Fruit fly (Drosophila melanogaster) whole organism, prepupa: Measurements from ENCODE around the gene CG15498.

ENCODE experiments used
- Blimp-1 ChIP-seq: fragments of 200-800 bp; sonication (Bioruptor generic); optimal IDR thresholded peaks from 3 replicates; lab custom pipeline; 2017; ENCODE audit warnings: missing biosample characterization, missing genetic modification characterization, mild to moderate bottlenecking, moderate library complexity, missing genetic modification reagents
- CG10631 ChIP-seq: fragments of 200-800 bp; sonication (Bioruptor generic); optimal IDR thresholded peaks from 2 replicates; lab custom pipeline; 2016; ENCODE audit warnings: missing biosample characterization, missing genetic modification characterization
- CG10669 ChIP-seq: fragments of 200-800 bp; sonication (Bioruptor generic); optimal IDR thresholded peaks from 3 replicates; lab custom pipeline; 2018; ENCODE audit warnings: missing biosample characterization, mild to moderate bottlenecking, missing genetic modification characterization, moderate library complexity
- CG11294 ChIP-seq: fragments of 200-800 bp; sonication (Bioruptor generic); IDR thresholded peaks from 2 replicates; pipeline ENCODE4 v1.3.6; 2022; ENCODE audit warnings: missing biosample characterization, missing genetic modification characterization
- CG11902 ChIP-seq: fragments of 200-800 bp; sonication (Bioruptor generic); optimal IDR thresholded peaks from 3 replicates; lab custom pipeline; 2016; ENCODE audit warnings: missing biosample characterization, missing genetic modification characterization
- CG15336 ChIP-seq: fragments of 200-800 bp; sonication (Bioruptor generic); IDR thresholded peaks from 2 replicates; pipeline ENCODE4 v1.3.6; 2022; ENCODE audit warnings: missing biosample characterization, missing genetic modification characterization
- CG1621 ChIP-seq: fragments of 200-800 bp; sonication (Bioruptor generic); optimal IDR thresholded peaks from 3 replicates; lab custom pipeline; 2018; ENCODE audit warnings: missing biosample characterization, mild to moderate bottlenecking, missing genetic modification characterization
- CG16779 ChIP-seq: fragments of 200-800 bp; sonication (Bioruptor generic); optimal IDR thresholded peaks from 3 replicates; lab custom pipeline; 2017; ENCODE audit warnings: missing biosample characterization, mild to moderate bottlenecking, missing genetic modification characterization
- CG3032 ChIP-seq: fragments of 200-800 bp; optimal IDR thresholded peaks from 2 replicates; lab custom pipeline; 2019; ENCODE audit warnings: missing biosample characterization, mild to moderate bottlenecking, missing genetic modification characterization, moderate library complexity
- CG31627 ChIP-seq: fragments of 200-800 bp; sonication (Bioruptor generic); optimal IDR thresholded peaks from 3 replicates; lab custom pipeline; 2016; ENCODE audit warnings: missing biosample characterization, missing genetic modification characterization
- CG32006 ChIP-seq: fragments of 200-800 bp; sonication (Bioruptor generic); optimal IDR thresholded peaks from 3 replicates; lab custom pipeline; 2017; ENCODE audit warnings: missing biosample characterization, mild to moderate bottlenecking, missing genetic modification characterization
- CG34406 ChIP-seq: fragments of 200-800 bp; sonication (Bioruptor generic); optimal IDR thresholded peaks from 3 replicates; lab custom pipeline; 2016; ENCODE audit warnings: missing biosample characterization, missing genetic modification characterization
- CG3919 ChIP-seq: fragments of 200-800 bp; sonication (Bioruptor generic); optimal IDR thresholded peaks from 3 replicates; lab custom pipeline; 2016; ENCODE audit warnings: missing biosample characterization, missing genetic modification characterization
- CG4318 ChIP-seq: fragments of 200-800 bp; sonication (Bioruptor generic); optimal IDR thresholded peaks from 3 replicates; lab custom pipeline; 2017; ENCODE audit warnings: missing biosample characterization, mild to moderate bottlenecking, missing genetic modification characterization
- CG6276 ChIP-seq: fragments of 200-800 bp; sonication (Bioruptor generic); optimal IDR thresholded peaks from 2 replicates; lab custom pipeline; 2017; ENCODE audit warnings: missing biosample characterization, mild to moderate bottlenecking, missing genetic modification characterization
- CG6792 ChIP-seq: fragments of 200-800 bp; sonication (Bioruptor generic); optimal IDR thresholded peaks from 3 replicates; lab custom pipeline; 2016; ENCODE audit warnings: missing biosample characterization, missing genetic modification characterization
- CG6808 ChIP-seq: fragments of 200-800 bp; sonication (Bioruptor generic); optimal IDR thresholded peaks from 3 replicates; lab custom pipeline; 2017; ENCODE audit warnings: missing biosample characterization, missing genetic modification characterization, mild to moderate bottlenecking, moderate library complexity, missing genetic modification reagents
- CG7368 ChIP-seq: fragments of 200-800 bp; sonication (Bioruptor generic); optimal IDR thresholded peaks from 3 replicates; lab custom pipeline; 2016; ENCODE audit warnings: missing biosample characterization, missing genetic modification characterization
- CG8632 ChIP-seq: fragments of 200-800 bp; sonication (Bioruptor generic); optimal IDR thresholded peaks from 3 replicates; lab custom pipeline; 2016; ENCODE audit warnings: missing biosample characterization, missing genetic modification characterization
- CG9139 ChIP-seq: fragments of 200-800 bp; sonication (Bioruptor generic); optimal IDR thresholded peaks from 3 replicates; lab custom pipeline; 2017; ENCODE audit warnings: missing biosample characterization, mild to moderate bottlenecking, missing genetic modification characterization
- Eip75B ChIP-seq: fragments of 200-800 bp; sonication (Bioruptor generic); optimal IDR thresholded peaks from 3 replicates; lab custom pipeline; 2016; ENCODE audit warnings: missing biosample characterization, missing genetic modification characterization
- Eip78C ChIP-seq: fragments of 200-800 bp; sonication (Bioruptor generic); peaks from one replicate; lab custom pipeline; 2016; ENCODE audit warnings: missing biosample characterization, missing genetic modification characterization
- Eip93F ChIP-seq: fragments of 200-800 bp; sonication (Bioruptor generic); optimal IDR thresholded peaks from 2 replicates; lab custom pipeline; 2016; ENCODE audit warnings: missing biosample characterization, mild to moderate bottlenecking, missing genetic modification characterization
- Ets96B ChIP-seq: fragments of 200-800 bp; optimal IDR thresholded peaks from 2 replicates; lab custom pipeline; 2019; ENCODE audit warnings: missing biosample characterization, mild to moderate bottlenecking, missing genetic modification characterization, moderate library complexity
- Gug ChIP-seq: fragments of 200-800 bp; sonication (Bioruptor generic); IDR thresholded peaks from 2 replicates; pipeline ENCODE4 v1.3.6; 2022; ENCODE audit warnings: missing biosample characterization, missing genetic modification characterization
- Hr39 ChIP-seq: fragments of 200-800 bp; sonication (Bioruptor generic); optimal IDR thresholded peaks from 2 replicates; lab custom pipeline; 2016; ENCODE audit warnings: missing biosample characterization, missing genetic modification characterization
- Hr4 ChIP-seq: fragments of 200-800 bp; sonication (Bioruptor generic); optimal IDR thresholded peaks from 3 replicates; lab custom pipeline; 2016; ENCODE audit warnings: missing biosample characterization, missing genetic modification characterization
- Lpt ChIP-seq: fragments of 200-800 bp; sonication (Bioruptor generic); optimal IDR thresholded peaks from 3 replicates; lab custom pipeline; 2016; ENCODE audit warnings: missing biosample characterization, missing genetic modification characterization
- Met ChIP-seq: fragments of 200-800 bp; sonication (Bioruptor generic); optimal IDR thresholded peaks from 3 replicates; lab custom pipeline; 2016; ENCODE audit warnings: missing biosample characterization, missing genetic modification characterization
- OdsH ChIP-seq: fragments of 200-800 bp; sonication (Bioruptor generic); optimal IDR thresholded peaks from 3 replicates; lab custom pipeline; 2016; ENCODE audit warnings: missing biosample characterization, missing genetic modification characterization
- Sox102F ChIP-seq: fragments of 200-800 bp; sonication (Bioruptor generic); optimal IDR thresholded peaks from 2 replicates; lab custom pipeline; 2016; ENCODE audit warnings: missing biosample characterization, mild to moderate bottlenecking, missing genetic modification characterization
- Sox14 ChIP-seq: fragments of 200-800 bp; sonication (Bioruptor generic); optimal IDR thresholded peaks from 3 replicates; lab custom pipeline; 2016; ENCODE audit warnings: missing biosample characterization, missing genetic modification characterization
- dac ChIP-seq: fragments of 200-800 bp; sonication (Bioruptor generic); optimal IDR thresholded peaks from 2 replicates; lab custom pipeline; 2017; ENCODE audit warnings: missing biosample characterization, mild to moderate bottlenecking, missing genetic modification characterization
- esn ChIP-seq: fragments of 200-800 bp; sonication (Bioruptor generic); optimal IDR thresholded peaks from 2 replicates; lab custom pipeline; 2016; ENCODE audit warnings: missing biosample characterization, mild to moderate bottlenecking, missing genetic modification characterization, moderate library complexity
- fd85E ChIP-seq: fragments of 200-800 bp; sonication (Bioruptor generic); optimal IDR thresholded peaks from 3 replicates; lab custom pipeline; 2016; ENCODE audit warnings: missing biosample characterization, missing genetic modification characterization
- net ChIP-seq: fragments of 200-800 bp; sonication (Bioruptor generic); optimal IDR thresholded peaks from 3 replicates; lab custom pipeline; 2016; ENCODE audit warnings: missing biosample characterization, missing genetic modification characterization
- pdm3 ChIP-seq: fragments of 200-800 bp; sonication (Bioruptor generic); optimal IDR thresholded peaks from 3 replicates; lab custom pipeline; 2016; ENCODE audit warnings: missing biosample characterization, missing genetic modification characterization
- salr ChIP-seq, 2 experiments: fragments of 200-800 bp; sonication (Bioruptor generic); optimal IDR thresholded peaks; 3 replicates each; lab custom pipeline; 2016 to 2018; ENCODE audit warnings: missing biosample characterization in 2 of 2, missing genetic modification characterization in 2 of 2, mild to moderate bottlenecking in 1 of 2
- ss ChIP-seq, 2 experiments: fragments of 200-800 bp; sonication (Bioruptor generic); optimal IDR thresholded peaks; 2 replicates in 1 of 2; 3 replicates in 1 of 2; lab custom pipeline; 2017 to 2018; ENCODE audit warnings: mild to moderate bottlenecking in 2 of 2, missing biosample characterization in 2 of 2, missing genetic modification characterization in 2 of 2, moderate library complexity in 1 of 2
- svp ChIP-seq: fragments of 200-800 bp; sonication (Bioruptor generic); peaks from one replicate; lab custom pipeline; 2016; ENCODE audit warnings: missing biosample characterization, missing genetic modification characterization
- topi ChIP-seq: fragments of 200-800 bp; sonication (Bioruptor generic); optimal IDR thresholded peaks from 3 replicates; lab custom pipeline; 2016; ENCODE audit warnings: missing biosample characterization, missing genetic modification characterization
- vri ChIP-seq: fragments of 200-800 bp; sonication (Bioruptor generic); optimal IDR thresholded peaks from 3 replicates; lab custom pipeline; 2016; ENCODE audit warnings: missing biosample characterization, mild to moderate bottlenecking, missing genetic modification characterization

CG15498 gene

dm6 chr3R:21608275-21609035 lies 39.5 kb upstream of the CG15498 start (continued):
- TF ChIP-seq CG31627 = peak; percentile 76
- peak in 1 of 2 experiments; percentile 73 for TF ChIP-seq salr (GFP tag; optimal IDR thresholded peaks at IDR 0.05; lab: Kevin White, UChicago)
- no peak for TF ChIP-seq Ets96B (tag; lab: Kevin White, UChicago)
- TF ChIP-seq Lpt (GFP tag; lab: Kevin White, UChicago) = peak; percentile 29
- TF ChIP-seq CG6276 (GFP tag; lab: Kevin White, UChicago) = peak; percentile 45
- peak; percentile 71 to 75 for TF ChIP-seq ss (GFP tag; optimal IDR thresholded peaks at IDR 0.05; lab: Kevin White, UChicago)
- peak; percentile 71 for TF ChIP-seq CG10669 (GFP tag; lab: Kevin White, UChicago)
- peak; percentile 75 for TF ChIP-seq CG3032 (tag; lab: Kevin White, UChicago)
- TF ChIP-seq pdm3 (GFP tag; lab: Kevin White, UChicago) = peak; percentile 74
- peak; percentile 59 for TF ChIP-seq CG6808
- TF ChIP-seq CG15336 (GFP tag; lab: Robert Waterston, UW) = no peak
- TF ChIP-seq Gug = no peak
- TF ChIP-seq CG6792 (GFP tag; lab: Kevin White, UChicago) = peak; percentile 81
- TF ChIP-seq CG10631 (GFP tag; lab: Kevin White, UChicago) = peak; percentile 82
- peak; percentile 82 for TF ChIP-seq CG3919
- peak; percentile 87 for TF ChIP-seq esn (GFP tag; lab: Kevin White, UChicago)
- TF ChIP-seq CG9139 = peak; percentile 51
- TF ChIP-seq CG4318 (GFP tag; lab: Kevin White, UChicago) = peak; percentile 56
- peak; percentile 94 for TF ChIP-seq svp
- TF ChIP-seq CG32006 (GFP tag; lab: Kevin White, UChicago) = peak; percentile 77
- peak; percentile 63 for TF ChIP-seq net (GFP tag; lab: Kevin White, UChicago)
- peak; percentile 76 for TF ChIP-seq Sox102F (GFP tag; lab: Kevin White, UChicago)
- peak; percentile 73 for TF ChIP-seq CG8632 (GFP tag; lab: Kevin White, UChicago)
- TF ChIP-seq topi (GFP tag; lab: Kevin White, UChicago) = peak; percentile 86
- peak; percentile 80 for TF ChIP-seq OdsH (GFP tag; lab: Kevin White, UChicago)
- peak; percentile 48 for TF ChIP-seq CG7368 (GFP tag; lab: Kevin White, UChicago)
- peak; percentile 76 for TF ChIP-seq CG11902
- TF ChIP-seq fd85E (GFP tag; lab: Kevin White, UChicago) = peak; percentile 18
- peak; percentile 67 for TF ChIP-seq Hr4
- peak; percentile 42 for TF ChIP-seq vri (GFP tag; lab: Kevin White, UChicago)

DNA sequence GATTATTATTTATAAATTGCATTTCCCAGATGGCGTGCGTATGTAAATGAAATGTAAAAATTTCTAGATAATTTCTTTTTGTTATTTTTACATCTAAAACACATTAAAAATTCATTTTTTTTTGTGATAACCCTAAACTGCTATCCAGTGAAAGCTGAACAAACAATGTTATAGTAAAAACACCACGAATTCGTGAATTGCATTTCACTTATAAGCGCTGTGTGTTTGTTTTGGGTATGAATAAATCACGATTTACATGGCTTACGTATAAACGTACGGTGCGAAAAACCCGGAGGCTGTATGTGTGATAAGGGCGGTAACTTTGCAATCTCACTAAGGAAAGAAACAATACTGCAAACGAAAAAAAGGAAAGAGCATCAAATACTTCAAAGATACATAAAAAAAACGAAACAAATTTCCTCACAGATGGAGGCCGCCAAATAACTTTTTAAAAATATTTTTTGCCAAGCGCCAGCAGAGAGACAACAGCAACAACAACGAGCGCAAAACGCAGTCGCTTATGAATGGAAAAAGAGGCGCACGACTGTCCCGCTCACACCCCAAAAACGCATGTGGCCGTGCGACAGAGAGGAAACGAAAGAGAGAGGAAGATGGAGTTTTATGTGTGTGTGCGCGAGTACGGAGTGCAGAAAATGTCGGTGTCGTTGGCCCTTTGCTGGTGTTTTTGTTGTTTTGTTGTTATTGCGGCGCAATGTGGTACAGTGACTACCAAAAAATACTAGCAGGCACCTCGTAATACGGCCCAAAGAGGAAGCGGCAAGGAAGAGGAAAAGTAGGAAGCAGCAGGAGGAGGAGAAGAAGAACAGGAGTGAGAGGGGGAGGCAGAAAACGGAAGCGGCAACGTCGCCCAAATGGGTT lies 37.5 kb upstream of the CG15498 start:
- peak; percentile 12 for TF ChIP-seq CG32006 (GFP tag; lab: Kevin White, UChicago)
- TF ChIP-seq CG34406 (GFP tag; lab: Kevin White, UChicago) = peak; percentile 9
- no peak for TF ChIP-seq Eip75B (GFP tag; lab: Kevin White, UChicago)
- TF ChIP-seq salr (GFP tag; optimal IDR thresholded peaks at IDR 0.05; lab: Kevin White, UChicago) = peak in 1 of 2 experiments; percentile 28
- TF ChIP-seq CG6276 (GFP tag; lab: Kevin White, UChicago) = peak; percentile 15
- peak; percentile 39 for TF ChIP-seq net (GFP tag; lab: Kevin White, UChicago)
- peak; percentile 5 for TF ChIP-seq Hr39 (GFP tag; lab: Kevin White, UChicago)
- peak; percentile 51 for TF ChIP-seq Eip93F (GFP tag; lab: Kevin White, UChicago)
- peak; percentile 45 for TF ChIP-seq vri (GFP tag; lab: Kevin White, UChicago)
- TF ChIP-seq Hr4 = no peak
- TF ChIP-seq CG31627 = peak; percentile 32
- TF ChIP-seq svp = peak; percentile 85
- peak; percentile 4 for TF ChIP-seq Met (GFP tag; lab: Kevin White, UChicago)
- peak; percentile 78 for TF ChIP-seq Eip78C
- TF ChIP-seq CG7368 (GFP tag; lab: Kevin White, UChicago) = peak; percentile 16
- TF ChIP-seq CG6808 = peak; percentile 28
- no peak for TF ChIP-seq OdsH (GFP tag; lab: Kevin White, UChicago)
- TF ChIP-seq CG11902 = no peak
- TF ChIP-seq pdm3 (GFP tag; lab: Kevin White, UChicago) = peak; percentile 24
- peak; percentile 29 for TF ChIP-seq Sox14
- TF ChIP-seq CG11294 (GFP tag; lab: Robert Waterston, UW) = no peak
- TF ChIP-seq CG6792 (GFP tag; lab: Kevin White, UChicago) = no peak
- peak; percentile 26 for TF ChIP-seq Blimp-1 (GFP tag; lab: Kevin White, UChicago)
- peak; percentile 31 for TF ChIP-seq topi (GFP tag; lab: Kevin White, UChicago)
- TF ChIP-seq CG10669 (GFP tag; lab: Kevin White, UChicago) = no peak
- TF ChIP-seq CG1621 = peak; percentile 61
- TF ChIP-seq CG16779 (tag; lab: Kevin White, UChicago) = peak; percentile 7
- TF ChIP-seq CG9139 = peak; percentile 32
- peak; percentile 19 for TF ChIP-seq esn (GFP tag; lab: Kevin White, UChicago)
- peak; percentile 14 for TF ChIP-seq CG10631 (GFP tag; lab: Kevin White, UChicago)
- no peak for TF ChIP-seq dac (GFP tag; lab: Kevin White, UChicago)
- TF ChIP-seq Lpt (GFP tag; lab: Kevin White, UChicago) = peak; percentile 75
- TF ChIP-seq Sox102F (GFP tag; lab: Kevin White, UChicago) = peak; percentile 14
